Worm (Caenorhabditis elegans) whole organism, L3 larva: Measurements from ENCODE around the gene Y39A1C.1.

Experiments used
- aly-2 ChIP-seq: fragments of 150-350 bp; optimal IDR thresholded peaks from 2 replicates; lab custom pipeline; 2014; ENCODE audit warnings: missing biosample characterization, missing genetic modification characterization
- ama-1 ChIP-seq: fragments of 150-350 bp; optimal IDR thresholded peaks from 2 replicates; lab custom pipeline; 2018
- egl-27 ChIP-seq: sonication (generic microtip); optimal IDR thresholded peaks from 4 replicates; lab custom pipeline; 2017; ENCODE audit warnings: missing biosample characterization, missing genetic modification reagents, missing genetic modification characterization
- fos-1 ChIP-seq: fragments of 150-350 bp; optimal IDR thresholded peaks from 2 replicates; lab custom pipeline; 2014; ENCODE audit warnings: missing biosample characterization, missing genetic modification characterization
- hmg-11 ChIP-seq: sonication (generic microtip); optimal IDR thresholded peaks from 2 replicates; lab custom pipeline; 2016; ENCODE audit warnings: missing genetic modification characterization, missing compliant biosample characterization
- nhr-12 ChIP-seq: fragments of 150-350 bp; optimal IDR thresholded peaks from 2 replicates; lab custom pipeline; 2014; ENCODE audit warnings: missing biosample characterization, missing genetic modification characterization
- unc-62 ChIP-seq: fragments of 150-350 bp; sonication (generic microtip); optimal IDR thresholded peaks from 4 replicates; lab custom pipeline; 2014; ENCODE audit warnings: missing biosample characterization, missing genetic modification reagents, missing genetic modification characterization
- ztf-11 ChIP-seq: fragments of 150-350 bp; optimal IDR thresholded peaks from 2 replicates; lab custom pipeline; 2014; ENCODE audit warnings: missing biosample characterization, missing genetic modification characterization

DNA sequence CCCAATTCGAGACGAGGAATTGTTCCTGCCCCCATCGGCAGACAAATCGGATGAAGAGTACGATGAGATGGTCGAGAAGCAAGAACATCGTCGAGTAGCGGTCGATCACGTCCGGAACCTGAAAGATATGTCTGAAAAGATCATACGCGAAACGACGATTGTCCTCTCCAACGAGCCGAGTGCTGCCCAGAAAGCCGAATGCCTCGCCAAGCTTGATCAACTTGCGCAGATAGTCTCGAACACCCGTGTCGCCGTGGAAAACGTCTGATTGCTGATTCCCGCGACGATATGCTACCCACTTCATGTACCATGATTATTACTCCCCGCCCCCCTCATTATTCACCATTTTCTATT lies 44.8 kb upstream of the Y39A1C.1 start:
- TF ChIP-seq ztf-11 (tag; lab: Kevin White, UChicago) (no peak), hmg-11 (tag; lab: Kevin White, UChicago) (no peak), nhr-12 (tag; lab: Kevin White, UChicago) (no peak), egl-27 (tag; lab: Kevin White, UChicago) (no peak), fos-1 (tag; lab: Kevin White, UChicago) (no peak), aly-2 (no peak), unc-62 (GFP tag; lab: Kevin White, UChicago) (no peak), ama-1 (lab: Kevin White, UChicago) (no peak)
